Worm (Caenorhabditis elegans): ENCODE data around the gene ipla-7.

The ipla-7 gene

ce11 chrIV:10027566-10027965 is 35.1 kb downstream of the ipla-7 start, which contains the start of gene gipc-2:
Gene gipc-2, minus strand, starts transcription at chrIV:10027666.
- TF ChIP-seq Y55F3AM.14 (GFP tag; optimal IDR thresholded peaks at IDR 0.05) = no peak
- TF ChIP-seq nhr-25 (tag; optimal IDR thresholded peaks at IDR 0.05) = no peak
- no peak for TF ChIP-seq alr-1 (tag; optimal IDR thresholded peaks at IDR 0.05)
- no peak for TF ChIP-seq R02D3.7 (tag; optimal IDR thresholded peaks at IDR 0.05)
- no peak for TF ChIP-seq lin-39 (tag; optimal IDR thresholded peaks at IDR 0.05)
- TF ChIP-seq unc-39 (tag; optimal IDR thresholded peaks at IDR 0.05) = no peak
- TF ChIP-seq ZK546.5 (tag; optimal IDR thresholded peaks at IDR 0.05) = no peak
- no peak for TF ChIP-seq elt-3 (tag; optimal IDR thresholded peaks at IDR 0.05)
- TF ChIP-seq aly-2 (tag; optimal IDR thresholded peaks at IDR 0.05) = no peak
- no peak for TF ChIP-seq lin-13 (GFP tag; optimal IDR thresholded peaks at IDR 0.05)
- no peak for TF ChIP-seq nhr-77 (tag; optimal IDR thresholded peaks at IDR 0.05)
- TF ChIP-seq snpc-4 (tag; optimal IDR thresholded peaks at IDR 0.05) = no peak
- no peak for TF ChIP-seq zag-1 (tag; optimal IDR thresholded peaks at IDR 0.05)
- TF ChIP-seq elt-1 (tag; optimal IDR thresholded peaks at IDR 0.05) = no peak
- TF ChIP-seq dmd-4 (tag; optimal IDR thresholded peaks at IDR 0.05) = no peak
- no peak for TF ChIP-seq sem-4 (tag; optimal IDR thresholded peaks at IDR 0.05)
- TF ChIP-seq mbf-1 (tag; optimal IDR thresholded peaks at IDR 0.05) = no peak
- TF ChIP-seq ztf-11 (tag; optimal IDR thresholded peaks at IDR 0.05) = no peak

- no peak for TF ChIP-seq snpc-4 (tag; optimal IDR thresholded peaks at IDR 0.05)
- TF ChIP-seq sma-9 (GFP tag; optimal IDR thresholded peaks at IDR 0.05) = no peak
- no peak for TF ChIP-seq sma-9 (tag; optimal IDR thresholded peaks at IDR 0.05)
- TF ChIP-seq unc-55 (GFP tag; optimal IDR thresholded peaks at IDR 0.05) = no peak
- TF ChIP-seq aly-2 (tag; optimal IDR thresholded peaks at IDR 0.05) = no peak
- TF ChIP-seq unc-39 (tag; optimal IDR thresholded peaks at IDR 0.05) = no peak
- TF ChIP-seq mbf-1 (tag; optimal IDR thresholded peaks at IDR 0.05) = no peak
- no peak for TF ChIP-seq ceh-82 (tag; optimal IDR thresholded peaks at IDR 0.05)
- TF ChIP-seq ztf-4 (tag; optimal IDR thresholded peaks at IDR 0.05) = no peak
- TF ChIP-seq lin-39 (tag; optimal IDR thresholded peaks at IDR 0.05) = no peak
- TF ChIP-seq sma-3 (GFP tag; optimal IDR thresholded peaks at IDR 0.05) = no peak
- TF ChIP-seq Y55F3AM.14 (GFP tag; optimal IDR thresholded peaks at IDR 0.05) = no peak
- TF ChIP-seq skn-1 (tag; optimal IDR thresholded peaks at IDR 0.05) = no peak
- no peak for TF ChIP-seq F13H6.1 (tag; optimal IDR thresholded peaks at IDR 0.05)
- no peak for TF ChIP-seq nhr-11 (tag; optimal IDR thresholded peaks at IDR 0.05)
- TF ChIP-seq nhr-25 (tag; optimal IDR thresholded peaks at IDR 0.05) = no peak
- no peak for TF ChIP-seq lin-13 (GFP tag; optimal IDR thresholded peaks at IDR 0.05)
- TF ChIP-seq ZK546.5 (tag; optimal IDR thresholded peaks at IDR 0.05) = no peak
- no peak for TF ChIP-seq nhr-21 (tag; optimal IDR thresholded peaks at IDR 0.05)
- TF ChIP-seq nhr-23 (tag; optimal IDR thresholded peaks at IDR 0.05) = no peak
- no peak for TF ChIP-seq crh-2 (tag; optimal IDR thresholded peaks at IDR 0.05)
These were observed 36.5 kb downstream of the ipla-7 start for ce11 chrIV:10026129-10026528.

DNA sequence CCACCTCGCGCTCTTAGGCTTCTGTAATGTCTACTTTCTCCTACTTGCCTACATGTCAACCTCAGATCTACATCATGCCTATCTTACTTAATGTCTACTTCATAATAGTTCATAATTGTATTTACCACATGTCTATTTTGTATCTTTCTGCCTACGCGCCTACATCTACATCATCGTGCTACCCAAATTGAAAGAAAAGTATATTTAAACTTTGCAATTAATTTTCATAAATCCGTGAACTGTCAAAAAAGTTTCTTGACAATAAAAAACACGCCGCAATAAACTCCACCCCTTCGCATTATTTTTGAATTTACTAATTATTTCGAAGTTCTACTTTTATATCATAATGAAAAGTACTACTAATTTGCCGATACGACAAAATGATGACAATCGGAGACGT is 39.7 kb downstream of the ipla-7 start, which contains the start of gene F44D12.8:
Gene F44D12.8, plus strand, starts transcription at position 301 of the 400 bp plus-strand sequence.
- TF ChIP-seq dmd-4 (tag; optimal IDR thresholded peaks at IDR 0.05) = no peak
- TF ChIP-seq nhr-6 (tag; optimal IDR thresholded peaks at IDR 0.05) = no peak
- no peak for TF ChIP-seq ceh-82 (tag; optimal IDR thresholded peaks at IDR 0.05)
- no peak for TF ChIP-seq alr-1 (tag; optimal IDR thresholded peaks at IDR 0.05)
- TF ChIP-seq ZK546.5 (tag; optimal IDR thresholded peaks at IDR 0.05) = no peak

DNA sequence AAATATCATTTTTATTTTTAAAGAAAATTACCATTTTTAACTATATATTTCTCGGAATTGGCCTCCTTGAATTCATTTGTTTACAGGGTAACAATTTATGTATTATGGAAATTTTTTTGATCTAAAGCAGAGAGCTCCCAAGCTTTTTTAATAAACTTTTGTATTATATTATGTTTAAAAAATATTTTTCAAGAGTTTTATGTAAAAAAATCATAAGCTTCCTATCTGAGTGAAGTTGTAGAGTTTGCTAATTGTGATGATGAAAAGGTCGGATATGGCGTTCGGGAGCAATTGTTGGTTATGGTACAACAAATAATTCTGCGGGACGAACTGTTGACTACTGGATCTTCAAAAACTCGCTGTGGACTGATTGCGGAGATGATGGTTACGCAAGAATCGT is 41.4 kb downstream of the ipla-7 start, which contains the start of gene F44D12.19:
Gene F44D12.19, plus strand, starts transcription at position 301 of the 400 bp plus-strand sequence.
- TF ChIP-seq nhr-6 (tag; optimal IDR thresholded peaks at IDR 0.05) = no peak
- TF ChIP-seq mab-5 (tag; optimal IDR thresholded peaks at IDR 0.05) = no peak
- TF ChIP-seq elt-3 (tag; optimal IDR thresholded peaks at IDR 0.05) = no peak
- no peak for TF ChIP-seq lin-13 (GFP tag; optimal IDR thresholded peaks at IDR 0.05)
- TF ChIP-seq ztf-1 (GFP tag; conservative IDR thresholded peaks at IDR 0.05) = no peak
- TF ChIP-seq zag-1 (tag; optimal IDR thresholded peaks at IDR 0.05) = no peak
- no peak for TF ChIP-seq nhr-237 (tag; optimal IDR thresholded peaks at IDR 0.05)
- no peak for TF ChIP-seq snpc-4 (tag; optimal IDR thresholded peaks at IDR 0.05)
- TF ChIP-seq crh-2 (tag; optimal IDR thresholded peaks at IDR 0.05) = no peak
- no peak for TF ChIP-seq unc-62 (GFP tag; optimal IDR thresholded peaks at IDR 0.05)
- no peak for TF ChIP-seq peb-1 (tag; optimal IDR thresholded peaks at IDR 0.05)
- no peak for TF ChIP-seq ceh-82 (tag; optimal IDR thresholded peaks at IDR 0.05)
- no peak for TF ChIP-seq ZK546.5 (tag; optimal IDR thresholded peaks at IDR 0.05)
- TF ChIP-seq lin-39 (tag; optimal IDR thresholded peaks at IDR 0.05) = no peak
- no peak for TF ChIP-seq dmd-4 (tag; optimal IDR thresholded peaks at IDR 0.05)
- TF ChIP-seq fos-1 (tag; optimal IDR thresholded peaks at IDR 0.05) = no peak
- TF ChIP-seq unc-55 (GFP tag; optimal IDR thresholded peaks at IDR 0.05) = no peak
